Worm (Caenorhabditis elegans): ENCODE data around the gene T10G3.8.
A peak's percentile ranks its signal among the peaks of the same experiment; 100 is the strongest.
"Not testable (repeated sequence)": the region's sequence is repeated elsewhere in the genome, so short reads cannot be mapped to it uniquely, and the experiment has no call there.

Gene T10G3.8

ce11 chrV:13443535-13443934 is 32.7 kb downstream of the T10G3.8 start, which contains the start of gene Y2H9A.6:
Gene Y2H9A.6, plus strand, starts transcription at chrV:13443835.
- not testable (repeated sequence) for TF ChIP-seq egl-27 (tag; optimal IDR thresholded peaks at IDR 0.05); nfya-1 (tag; optimal IDR thresholded peaks at IDR 0.05; ENCODE audit: insufficient read depth); unc-39 (tag; optimal IDR thresholded peaks at IDR 0.05)

ce11 chrV:13442819-13443218 is 33.4 kb downstream of the T10G3.8 start:
- TF ChIP-seq nhr-25 (tag; optimal IDR thresholded peaks at IDR 0.05) (no peak), pqm-1 (tag; optimal IDR thresholded peaks at IDR 0.05) (no peak), egl-5 (tag; optimal IDR thresholded peaks at IDR 0.05) (no peak), ztf-4 (tag; optimal IDR thresholded peaks at IDR 0.05) (no peak), ceh-82 (tag; optimal IDR thresholded peaks at IDR 0.05) (no peak), ama-1 (optimal IDR thresholded peaks at IDR 0.05) (no peak)

- TF ChIP-seq elt-1 (tag; optimal IDR thresholded peaks at IDR 0.05): no peak
Observed at ce11 chrV:13441661-13442060, 34.6 kb downstream of the T10G3.8 start, which contains the start of gene col-162. Gene col-162, plus strand, starts transcription at chrV:13441961.

ce11 chrV:13437473-13438074 is 38.7 kb downstream of the T10G3.8 start, which contains the start of gene mes-4:
Gene mes-4, minus strand, starts transcription at chrV:13437545.
- TF ChIP-seq nfya-1 (tag; optimal IDR thresholded peaks at IDR 0.05; ENCODE audit: insufficient read depth) (peak; percentile 91), mdl-1 (tag; optimal IDR thresholded peaks at IDR 0.05) (no peak), lin-15B (tag; optimal IDR thresholded peaks at IDR 0.05) (peak; percentile 38)

ce11 chrV:13432364-13432763 is 43.9 kb downstream of the T10G3.8 start, which contains the start of gene srd-17:
Gene srd-17, minus strand, starts transcription at chrV:13432714.
- no peak for TF ChIP-seq fos-1 (tag; optimal IDR thresholded peaks at IDR 0.05)
- no peak for TF ChIP-seq ama-1 (optimal IDR thresholded peaks at IDR 0.05)
- TF ChIP-seq zag-1 (tag; optimal IDR thresholded peaks at IDR 0.05): no peak
- no peak for TF ChIP-seq nhr-12 (tag; optimal IDR thresholded peaks at IDR 0.05)
- TF ChIP-seq ZK546.5 (tag; optimal IDR thresholded peaks at IDR 0.05): no peak
- no peak for TF ChIP-seq snpc-4 (tag; optimal IDR thresholded peaks at IDR 0.05)
- no peak for TF ChIP-seq lin-15B (tag; optimal IDR thresholded peaks at IDR 0.05)
- no peak for TF ChIP-seq fkh-10 (GFP tag; optimal IDR thresholded peaks at IDR 0.05)
- TF ChIP-seq nhr-237 (tag; optimal IDR thresholded peaks at IDR 0.05): no peak
- no peak for TF ChIP-seq ceh-28 (tag; optimal IDR thresholded peaks at IDR 0.05)

- TF ChIP-seq nhr-77 (tag; optimal IDR thresholded peaks at IDR 0.05): no peak
- no peak for TF ChIP-seq egl-27 (tag; optimal IDR thresholded peaks at IDR 0.05)
- TF ChIP-seq lsy-12 (tag; optimal IDR thresholded peaks at IDR 0.05): no peak
- no peak for TF ChIP-seq ztf-4 (tag; optimal IDR thresholded peaks at IDR 0.05)
- no peak for TF ChIP-seq lin-15B (tag; optimal IDR thresholded peaks at IDR 0.05)
- TF ChIP-seq eor-1 (tag; optimal IDR thresholded peaks at IDR 0.05): no peak
Observed at ce11 chrV:13428660-13429059, 47.6 kb downstream of the T10G3.8 start, which contains the start of gene srd-19. Gene srd-19, minus strand, starts transcription at chrV:13428760.

- TF ChIP-seq nhr-43 (tag; optimal IDR thresholded peaks at IDR 0.05; ENCODE audit: poor library complexity, severe bottlenecking): no peak
- no peak for TF ChIP-seq ceh-28 (tag; optimal IDR thresholded peaks at IDR 0.05)
- no peak for TF ChIP-seq R02D3.7 (tag; optimal IDR thresholded peaks at IDR 0.05)
- TF ChIP-seq nhr-76 (tag; optimal IDR thresholded peaks at IDR 0.05): no peak
- no peak for TF ChIP-seq lin-15B (tag; optimal IDR thresholded peaks at IDR 0.05)
- TF ChIP-seq lsy-12 (tag; optimal IDR thresholded peaks at IDR 0.05): no peak
- no peak for TF ChIP-seq ZK546.5 (tag; optimal IDR thresholded peaks at IDR 0.05)
- no peak for TF ChIP-seq lin-39 (tag; optimal IDR thresholded peaks at IDR 0.05)
- TF ChIP-seq sea-2 (GFP tag; optimal IDR thresholded peaks at IDR 0.05): no peak
- no peak for TF ChIP-seq eor-1 (tag; optimal IDR thresholded peaks at IDR 0.05)
- no peak for TF ChIP-seq ztf-4 (tag; optimal IDR thresholded peaks at IDR 0.05)
- no peak for TF ChIP-seq pha-4 (tag; optimal IDR thresholded peaks at IDR 0.05)
- TF ChIP-seq nhr-25 (tag; optimal IDR thresholded peaks at IDR 0.05): no peak
- no peak for TF ChIP-seq fos-1 (tag; optimal IDR thresholded peaks at IDR 0.05)
- TF ChIP-seq ceh-9 (tag; optimal IDR thresholded peaks at IDR 0.05): no peak
- TF ChIP-seq egl-27 (tag; optimal IDR thresholded peaks at IDR 0.05): no peak
Observed at ce11 chrV:13427378-13427777, 48.9 kb downstream of the T10G3.8 start.

All from whole organism, L3 larva.